Worm (Caenorhabditis elegans) whole organism, young adult: ENCODE results near the gene K05B2.2.
A peak's percentile ranks its signal among the peaks of the same experiment; 100 is the strongest.

Source experiments
- B0035.1 ChIP-seq: sonication (generic microtip); optimal IDR thresholded peaks from 2 replicates; lab custom pipeline; 2016; ENCODE audit warnings: missing genetic modification characterization, mild to moderate bottlenecking, missing compliant biosample characterization, missing genotype, missing genetic modification reagents
- B0336.3 ChIP-seq: fragments of 200-800 bp; sonication (Bioruptor generic); IDR thresholded peaks from 2 replicates; pipeline ENCODE4 v1.3.6; 2022; ENCODE audit warnings: missing genetic modification characterization, missing compliant biosample characterization
- F22D6.2 ChIP-seq: sonication (generic microtip); optimal IDR thresholded peaks from 2 replicates; lab custom pipeline; 2016; ENCODE audit warnings: mild to moderate bottlenecking, missing genetic modification characterization, missing compliant biosample characterization
- F33H1.4 ChIP-seq: fragments of 200-800 bp; sonication (Bioruptor generic); IDR thresholded peaks from 2 replicates; pipeline ENCODE4 v1.3.6; 2022; ENCODE audit warnings: missing genetic modification reagents, missing genetic modification characterization, missing compliant biosample characterization
- F39B2.1 ChIP-seq: fragments of 200-800 bp; sonication (Bioruptor generic); IDR thresholded peaks from 2 replicates; pipeline ENCODE4 v1.3.6; 2022; ENCODE audit warnings: missing genetic modification reagents, missing genetic modification characterization, missing compliant biosample characterization
- F55B11.4 ChIP-seq: sonication (generic microtip); optimal IDR thresholded peaks from 2 replicates; lab custom pipeline; 2016; ENCODE audit warnings: missing compliant biosample characterization, missing genetic modification characterization, borderline replicate concordance; ENCODE audit not compliant: insufficient read depth
- K12H6.12 ChIP-seq: fragments of 200-800 bp; sonication (Bioruptor generic); optimal IDR thresholded peaks from 2 replicates; lab custom pipeline; 2018; ENCODE audit warnings: mild to moderate bottlenecking, missing genetic modification characterization, missing compliant biosample characterization
- atf-7 ChIP-seq: sonication (generic microtip); optimal IDR thresholded peaks from 2 replicates; lab custom pipeline; 2017; ENCODE audit warnings: mild to moderate bottlenecking, missing genetic modification characterization, missing compliant biosample characterization
- cebp-1 ChIP-seq, 2 experiments: fragments of 200-800 bp in 1 of 2; sonication (Bioruptor generic) in 1 of 2; sonication (generic microtip) in 1 of 2; IDR thresholded peaks in 1 of 2; optimal IDR thresholded peaks in 1 of 2; 2 replicates each; pipeline versions ENCODE4 v1.3.6 to Lab custom; 2017 to 2022; ENCODE audit warnings: missing compliant biosample characterization in 2 of 2, missing genetic modification characterization in 2 of 2, mild to moderate bottlenecking in 1 of 2, missing genetic modification reagents in 1 of 2, moderate library complexity in 1 of 2
- cebp-2 ChIP-seq: fragments of 200-800 bp; sonication (Bioruptor generic); IDR thresholded peaks from 2 replicates; pipeline ENCODE4 v1.3.6; 2022; ENCODE audit warnings: missing genetic modification characterization, missing compliant biosample characterization
- ceh-27 ChIP-seq: fragments of 200-800 bp; sonication (Bioruptor generic); optimal IDR thresholded peaks from 2 replicates; lab custom pipeline; 2018; ENCODE audit warnings: mild to moderate bottlenecking, missing genetic modification characterization, moderate library complexity, missing compliant biosample characterization
- ceh-79 ChIP-seq: sonication (generic microtip); optimal IDR thresholded peaks from 2 replicates; lab custom pipeline; 2017; ENCODE audit warnings: mild to moderate bottlenecking, missing genetic modification characterization, missing compliant biosample characterization
- chd-7 ChIP-seq: sonication (generic microtip); optimal IDR thresholded peaks from 2 replicates; lab custom pipeline; 2016; ENCODE audit warnings: mild to moderate bottlenecking, missing genetic modification characterization, moderate library complexity, missing compliant biosample characterization
- dox-1 ChIP-seq: fragments of 200-800 bp; sonication (Bioruptor generic); IDR thresholded peaks from 2 replicates; pipeline ENCODE4 v1.3.6; 2022; ENCODE audit warnings: missing genetic modification reagents, missing genetic modification characterization, missing compliant biosample characterization
- dpff-1 ChIP-seq: sonication (generic microtip); optimal IDR thresholded peaks from 2 replicates; lab custom pipeline; 2017; ENCODE audit warnings: mild to moderate bottlenecking, missing genetic modification characterization, missing compliant biosample characterization
- egrh-3 ChIP-seq: fragments of 200-800 bp; sonication (Bioruptor generic); IDR thresholded peaks from 2 replicates; pipeline ENCODE4 v1.3.6; 2022; ENCODE audit warnings: missing genetic modification reagents, missing genetic modification characterization, missing compliant biosample characterization
- fkh-3 ChIP-seq: sonication (generic microtip); optimal IDR thresholded peaks from 2 replicates; lab custom pipeline; 2016; ENCODE audit warnings: mild to moderate bottlenecking, missing genetic modification characterization, missing compliant biosample characterization
- him-1 ChIP-seq: sonication (generic microtip); optimal IDR thresholded peaks from 2 replicates; lab custom pipeline; 2016; ENCODE audit warnings: missing genotype, missing genetic modification reagents, missing genetic modification characterization, missing compliant biosample characterization
- hmg-1.2 ChIP-seq: fragments of 200-800 bp; sonication (Bioruptor generic); IDR thresholded peaks from 2 replicates; pipeline ENCODE4 v1.3.6; 2022; ENCODE audit warnings: missing genetic modification reagents, missing genetic modification characterization, missing compliant biosample characterization
- lin-35 ChIP-seq, 3 experiments: fragments of 150-350 bp in 2 of 3; sonication (generic microtip) in 1 of 3; optimal IDR thresholded peaks; 2 replicates each; lab custom pipeline; 2014 to 2018; ENCODE audit warnings: missing biosample characterization in 3 of 3, missing genetic modification characterization in 3 of 3, missing genetic modification reagents in 3 of 3
- lin-40 ChIP-seq: sonication (generic microtip); optimal IDR thresholded peaks from 2 replicates; lab custom pipeline; 2016; ENCODE audit warnings: missing genetic modification characterization, mild to moderate bottlenecking, missing compliant biosample characterization, missing genotype, missing genetic modification reagents
- lsy-27 ChIP-seq: sonication (generic microtip); optimal IDR thresholded peaks from 2 replicates; lab custom pipeline; 2017; ENCODE audit warnings: missing genetic modification characterization, mild to moderate bottlenecking, missing compliant biosample characterization, antibody characterized with exemption, missing genotype, borderline replicate concordance; ENCODE audit not compliant: insufficient read depth
- mcd-1 ChIP-seq: fragments of 200-800 bp; sonication (Bioruptor generic); IDR thresholded peaks from 2 replicates; pipeline ENCODE4 v1.3.6; 2022; ENCODE audit warnings: missing genetic modification reagents, missing genetic modification characterization, missing compliant biosample characterization
- nfyb-1 ChIP-seq: fragments of 200-800 bp; sonication (Bioruptor generic); IDR thresholded peaks from 2 replicates; pipeline ENCODE4 v1.3.6; 2022; ENCODE audit warnings: missing genetic modification reagents, missing genetic modification characterization, missing compliant biosample characterization
- nhr-80 ChIP-seq: sonication (generic microtip); optimal IDR thresholded peaks from 2 replicates; lab custom pipeline; 2016; ENCODE audit warnings: missing genetic modification characterization, missing compliant biosample characterization
- snpc-3.4 ChIP-seq: sonication (generic microtip); optimal IDR thresholded peaks from 2 replicates; lab custom pipeline; 2017; ENCODE audit warnings: missing genetic modification characterization, mild to moderate bottlenecking, missing compliant biosample characterization, antibody characterized with exemption, moderate library complexity, missing genotype, missing genetic modification reagents
- zfh-2 ChIP-seq: fragments of 200-800 bp; sonication (Bioruptor generic); conservative IDR thresholded peaks from 2 replicates; pipeline ENCODE4 v1.3.6; 2022; ENCODE audit warnings: missing genetic modification reagents, missing genetic modification characterization, missing compliant biosample characterization
- ztf-25 ChIP-seq: fragments of 200-800 bp; sonication (Bioruptor generic); IDR thresholded peaks from 2 replicates; pipeline ENCODE4 v1.3.6; 2022; ENCODE audit warnings: missing genetic modification reagents, missing genetic modification characterization, missing compliant biosample characterization

The K05B2.2 gene

DNA sequence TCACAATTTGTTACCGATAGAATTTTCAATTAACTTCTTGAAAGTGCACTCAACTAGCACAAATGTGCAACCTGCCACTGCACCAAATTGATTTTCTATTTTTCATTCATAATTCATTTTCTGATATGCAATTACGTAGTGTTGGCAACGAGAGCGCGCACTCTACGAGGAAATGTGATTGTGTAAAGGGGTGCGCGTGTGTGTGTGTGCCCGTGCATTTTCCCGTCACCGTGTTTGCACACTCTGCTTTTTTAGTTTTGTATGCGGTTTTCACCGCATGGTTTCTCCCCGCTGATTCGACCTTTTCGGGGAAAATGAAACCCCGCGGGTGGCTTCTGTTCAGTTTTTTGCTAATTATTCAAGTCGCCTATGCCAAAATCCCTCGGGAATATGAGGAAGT is 15.7 kb upstream of the K05B2.2 start, which contains the start of gene T07F12.2:
T07F12.2 (plus strand) TSS at position 87 of the 400 bp plus-strand sequence.
- TF ChIP-seq F22D6.2 (tag; lab: Kevin White, UChicago), result no peak
- TF ChIP-seq dox-1, result 0 out of 2 replicates have a peak, but pooled peaks have one; percentile 36
- TF ChIP-seq lin-40 (tag; lab: Kevin White, UChicago), result peak; percentile 17

DNA sequence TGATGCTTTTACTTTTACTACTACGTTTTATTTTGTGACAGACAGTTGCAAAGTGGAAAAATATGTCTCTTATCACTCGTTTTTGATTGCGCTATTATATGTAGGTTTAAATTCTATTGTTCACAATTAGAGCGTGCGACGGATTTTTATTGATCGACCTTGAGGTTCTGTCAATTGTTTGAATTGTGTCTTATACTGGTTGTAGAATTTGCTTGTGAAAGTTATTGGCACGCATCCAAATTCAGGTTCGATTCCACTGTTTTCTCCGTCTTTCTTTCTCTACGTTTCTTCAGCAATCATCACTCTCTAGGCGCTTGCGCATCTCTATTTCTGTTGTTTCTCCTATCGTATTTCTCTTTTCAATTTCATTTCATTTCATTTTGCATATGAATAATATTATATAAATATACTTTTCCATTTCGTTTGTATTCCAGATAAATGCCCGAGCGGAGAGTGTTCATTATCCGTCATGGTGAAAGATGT is 12.2 kb upstream of the K05B2.2 start, which contains the start of gene T07F12.1:
T07F12.1 (plus strand) TSS at position 433 of the 483 bp plus-strand sequence.
- TF ChIP-seq B0035.1 (tag; lab: Kevin White, UChicago), result no peak
- peak; percentile 75; the same call in 1 of the 2 replicates for TF ChIP-seq hmg-1.2 (GFP tag; lab: Robert Waterston, UW)

DNA sequence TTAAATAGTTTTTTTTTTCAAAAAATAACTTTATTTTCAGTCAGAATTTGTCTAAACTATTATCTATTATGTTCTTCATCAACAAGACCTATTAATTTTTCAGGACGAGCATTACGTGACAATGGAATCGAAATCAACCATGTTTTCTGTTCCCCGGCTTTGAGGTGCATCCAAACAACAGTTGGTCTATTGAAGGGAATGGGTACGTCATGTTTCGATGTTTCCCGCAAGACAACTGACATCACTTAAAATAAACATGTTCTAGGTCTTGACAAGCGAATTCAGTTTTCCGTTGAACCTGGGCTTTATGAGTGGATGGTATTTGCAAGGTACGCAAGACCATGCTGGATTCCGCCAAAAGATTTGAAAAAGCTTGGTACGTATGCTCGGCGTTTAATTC is 10.7 kb upstream of the K05B2.2 start:
- TF ChIP-seq cebp-2 (GFP tag; lab: Robert Waterston, UW) (0 out of 2 replicates have a peak, but pooled peaks have one; percentile 42), F39B2.1 (GFP tag; lab: Robert Waterston, UW) (no peak)

DNA sequence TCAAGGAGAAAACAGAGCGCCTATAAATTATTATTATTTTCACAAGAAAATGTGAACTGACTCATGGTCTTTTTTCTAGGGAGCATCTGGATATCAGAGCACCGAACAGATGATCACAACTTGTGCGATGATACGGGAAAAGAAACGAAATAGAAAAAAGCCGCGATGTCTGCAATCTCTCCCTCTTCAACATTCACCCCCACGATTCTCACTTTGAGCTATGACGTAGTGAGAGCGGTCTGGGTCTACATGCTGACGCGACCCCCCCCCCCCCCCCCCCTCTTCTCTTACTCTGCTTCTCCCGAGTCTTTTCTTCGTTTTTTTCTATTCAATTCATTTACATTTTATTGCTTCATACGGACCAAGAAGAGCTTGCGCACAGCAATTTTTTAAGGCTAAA is 6.3 kb upstream of the K05B2.2 start:
- TF ChIP-seq F22D6.2 (tag; lab: Kevin White, UChicago) (no peak), F55B11.4 (tag; lab: Kevin White, UChicago) (no peak), nfyb-1 (0 out of 2 replicates have a peak, but pooled peaks have one; percentile 9), ztf-25 (GFP tag; lab: Robert Waterston, UW) (no peak), nhr-80 (tag; lab: Kevin White, UChicago) (no peak), cebp-1 (GFP tag; IDR thresholded peaks at IDR 0.05; lab: Robert Waterston, UW) (no peak), cebp-1 (tag; optimal IDR thresholded peaks at IDR 0.05; lab: Kevin White, UChicago) (peak; percentile 55), mcd-1 (0 out of 2 replicates have a peak, but pooled peaks have one; percentile 23), zfh-2 (peak; percentile 97), atf-7 (tag; lab: Kevin White, UChicago) (peak; percentile 70), hmg-1.2 (GFP tag; lab: Robert Waterston, UW) (peak; percentile 42; the same call in 1 of the 2 replicates), egrh-3 (GFP tag; lab: Robert Waterston, UW) (peak; percentile 76), ceh-27 (peak; percentile 38), K12H6.12 (tag; lab: Kevin White, UChicago) (peak; percentile 69), dpff-1 (no peak), dox-1 (no peak), chd-7 (tag; lab: Kevin White, UChicago) (peak; percentile 43)

DNA sequence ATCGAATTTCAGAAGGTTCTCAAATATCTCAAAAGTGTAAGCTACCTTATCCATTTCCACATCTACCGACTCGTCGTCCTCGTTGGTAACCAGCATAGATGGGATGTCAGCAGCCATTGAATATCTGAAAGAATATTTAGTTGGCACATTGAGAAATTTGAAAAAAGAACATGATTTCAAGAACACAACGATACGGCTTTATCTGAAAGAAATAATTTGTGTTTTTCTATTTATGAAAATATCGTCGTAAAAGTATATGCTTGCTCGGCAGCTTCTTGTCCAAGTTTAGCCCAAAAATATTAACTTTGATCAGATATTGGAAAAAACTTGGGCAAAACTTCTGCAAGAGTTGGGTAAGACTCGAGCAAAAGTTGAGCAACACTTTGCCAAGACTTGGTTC is 5.2 kb upstream of the K05B2.2 start, which contains the start of gene T07F12.4:
T07F12.4 (minus strand) TSS at position 130 of the 400 bp plus-strand sequence.
- TF ChIP-seq him-1, result no peak

- no peak for TF ChIP-seq F33H1.4
- no peak for TF ChIP-seq mcd-1
- TF ChIP-seq fkh-3 (tag; lab: Kevin White, UChicago), result no peak
- no peak for TF ChIP-seq lsy-27 (tag; lab: Kevin White, UChicago)
- TF ChIP-seq B0336.3 (GFP tag; lab: Robert Waterston, UW), result no peak
- no peak for TF ChIP-seq ceh-79 (tag; lab: Kevin White, UChicago)
- TF ChIP-seq nfyb-1, result no peak
- TF ChIP-seq lin-35 (GFP tag; optimal IDR thresholded peaks at IDR 0.05; lab: Kevin White, UChicago), result peak in 1 of 3 experiments; percentile 6
- TF ChIP-seq snpc-3.4, result no peak
These were observed 3.9 kb upstream of the K05B2.2 start for ce11 chrX:4901974-4902373.
